Comparison of ENCODE assay signal across 3 fruit fly cellular contexts in the genomic region with DNA sequence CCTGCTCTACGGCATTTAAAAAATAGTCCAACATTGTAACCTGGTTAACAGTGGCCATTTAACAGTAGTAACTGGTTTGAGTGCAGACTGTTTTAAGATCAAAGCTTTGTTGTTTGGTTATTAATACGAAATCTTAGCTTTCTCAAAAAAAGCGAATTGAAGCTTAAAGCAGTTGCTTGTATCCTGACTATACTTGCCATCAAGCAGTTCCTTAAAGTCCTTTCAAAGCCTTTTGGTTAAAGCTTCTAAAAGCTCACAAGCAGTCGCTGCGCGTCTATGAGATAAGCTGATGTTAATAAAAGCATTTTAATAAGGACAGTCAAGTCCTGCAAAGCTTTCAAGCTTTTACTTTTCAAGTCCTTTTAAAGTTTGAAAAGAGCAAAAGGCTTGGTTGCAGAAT.
TF ChIP-seq lines count a peak whose summit lies in the region.

No protein-coding gene starts in this region.

- TF ChIP-seq CTCF in whole organism, embryonic (GFP tag; optimal IDR thresholded peaks at IDR 0.05; lab: Kevin White, UChicago), result peak; percentile 4

TF ChIP-seq in whole organism, embryonic, 481 proteins besides CTCF, POLR2A, EP300 and RAD21:
- no peak for TF ChIP-seq CG4707 (GFP tag; optimal IDR thresholded peaks at IDR 0.05; lab: Kevin White, UChicago)
- no peak for TF ChIP-seq ab (GFP tag; optimal IDR thresholded peaks at IDR 0.05; lab: Kevin White, UChicago)
- TF ChIP-seq CG12155 (GFP tag; optimal IDR thresholded peaks at IDR 0.05; lab: Kevin White, UChicago), result no peak
- no peak for TF ChIP-seq CG4730 (GFP tag; IDR thresholded peaks at IDR 0.05; lab: Robert Waterston, UW)
- no peak for TF ChIP-seq sob (GFP tag; IDR thresholded peaks at IDR 0.05; lab: Robert Waterston, UW)
- TF ChIP-seq schlank (tag; optimal IDR thresholded peaks at IDR 0.05; lab: Kevin White, UChicago), result no peak
- no peak for TF ChIP-seq Jarid2 (GFP tag; optimal IDR thresholded peaks at IDR 0.05; lab: Kevin White, UChicago)
- no peak for TF ChIP-seq cato (GFP tag; optimal IDR thresholded peaks at IDR 0.05; lab: Kevin White, UChicago; ENCODE audit: borderline replicate concordance)
- no peak for TF ChIP-seq Taf1 (GFP tag; IDR thresholded peaks at IDR 0.05; lab: Robert Waterston, UW)
- TF ChIP-seq CG17359 (tag; optimal IDR thresholded peaks at IDR 0.05; lab: Kevin White, UChicago), result no peak
- no peak for TF ChIP-seq B-H1 (GFP tag; IDR thresholded peaks at IDR 0.05; lab: Robert Waterston, UW)
- no peak for TF ChIP-seq crp (GFP tag; optimal IDR thresholded peaks at IDR 0.05; lab: Kevin White, UChicago)
- no peak for TF ChIP-seq CG12942 (GFP tag; optimal IDR thresholded peaks at IDR 0.05; lab: Kevin White, UChicago)
- no peak for TF ChIP-seq Bdp1 (GFP tag; optimal IDR thresholded peaks at IDR 0.05; lab: Kevin White, UChicago)
- TF ChIP-seq eve (GFP tag; optimal IDR thresholded peaks at IDR 0.05; lab: Kevin White, UChicago), result peak in 1 of 2 experiments; percentile 59
- TF ChIP-seq CG31365 (tag; optimal IDR thresholded peaks at IDR 0.05; lab: Kevin White, UChicago), result peak; percentile 94
- TF ChIP-seq CG34422 (GFP tag; IDR thresholded peaks at IDR 0.05; lab: Robert Waterston, UW), result no peak
- no peak for TF ChIP-seq ac (GFP tag; optimal IDR thresholded peaks at IDR 0.05; lab: Kevin White, UChicago)
- no peak for TF ChIP-seq hkb (optimal IDR thresholded peaks at IDR 0.05; lab: Kevin White, UChicago)
- no peak for TF ChIP-seq hkb (GFP tag; IDR thresholded peaks at IDR 0.05; lab: Robert Waterston, UW)
- no peak for TF ChIP-seq kah (GFP tag; optimal IDR thresholded peaks at IDR 0.05; lab: Kevin White, UChicago)
- TF ChIP-seq pita (GFP tag; optimal IDR thresholded peaks at IDR 0.05; lab: Kevin White, UChicago), result peak; percentile 7

TF ChIP-seq in whole organism, prepupa, 60 proteins besides CTCF, POLR2A, EP300 and RAD21:
- TF ChIP-seq dsx (GFP tag; optimal IDR thresholded peaks at IDR 0.05; lab: Kevin White, UChicago; ENCODE audit: poor library complexity, severe bottlenecking), result peak; percentile 79
- TF ChIP-seq CG9139 (GFP tag; optimal IDR thresholded peaks at IDR 0.05; lab: Kevin White, UChicago), result no peak

TF ChIP-seq in whole organism, wandering third instar larva, 38 proteins besides CTCF, POLR2A, EP300 and RAD21:
- TF ChIP-seq fru (GFP tag; optimal IDR thresholded peaks at IDR 0.05; lab: Kevin White, UChicago), result peak; percentile 42
- TF ChIP-seq brk (GFP tag; optimal IDR thresholded peaks at IDR 0.05; lab: Kevin White, UChicago), result peak; percentile 39
- no peak for TF ChIP-seq Abd-B (GFP tag; optimal IDR thresholded peaks at IDR 0.05; lab: Kevin White, UChicago)
- no peak for TF ChIP-seq Sp1 (GFP tag; optimal IDR thresholded peaks at IDR 0.05; lab: Kevin White, UChicago)
- TF ChIP-seq dmrt93B (GFP tag; optimal IDR thresholded peaks at IDR 0.05; lab: Kevin White, UChicago), result no peak
- TF ChIP-seq N (GFP tag; optimal IDR thresholded peaks at IDR 0.05; lab: Kevin White, UChicago), result no peak
- TF ChIP-seq pan (optimal IDR thresholded peaks at IDR 0.05; lab: Kevin White, UChicago), result no peak
- no peak for TF ChIP-seq CrebA (GFP tag; optimal IDR thresholded peaks at IDR 0.05; lab: Kevin White, UChicago; ENCODE audit: borderline replicate concordance)
